Fruit fly (Drosophila melanogaster) whole organism, wandering third instar larva: ENCODE data around the gene Pdi.

Experiments
- Dfd ChIP-seq: fragments of >200 bp; optimal IDR thresholded peaks from 2 replicates; lab custom pipeline; 2017; ENCODE audit warnings: missing biosample characterization, missing genetic modification characterization
- Dif ChIP-seq: fragments of 200-275, 200-300 bp; sonication (Bioruptor generic); optimal IDR thresholded peaks from 2 replicates; lab custom pipeline; 2018; ENCODE audit warnings: missing biosample characterization, missing genetic modification characterization; ENCODE audit not compliant: partially characterized antibody
- GATAd ChIP-seq: sonication (Bioruptor generic); optimal IDR thresholded peaks from 2 replicates; lab custom pipeline; 2016; ENCODE audit warnings: missing biosample characterization, missing genetic modification characterization
- Mio ChIP-seq: sonication (Bioruptor generic); optimal IDR thresholded peaks from 2 replicates; lab custom pipeline; 2016; ENCODE audit warnings: missing biosample characterization, missing genetic modification characterization
- Rel ChIP-seq, 2 experiments: fragments of 200-800 bp; sonication (Bioruptor generic) in 1 of 2; optimal IDR thresholded peaks; 2 replicates in 1 of 2; 3 replicates in 1 of 2; lab custom pipeline; 2016 to 2019; ENCODE audit warnings: mild to moderate bottlenecking in 2 of 2, missing biosample characterization in 2 of 2, missing genetic modification characterization in 2 of 2, moderate library complexity in 1 of 2
- br ChIP-seq: fragments of 200-800 bp; sonication (Bioruptor generic); optimal IDR thresholded peaks from 2 replicates; lab custom pipeline; 2016; ENCODE audit warnings: missing biosample characterization, missing genetic modification characterization
- dl ChIP-seq, 2 experiments: fragments of 175-275, 200-275 bp in 1 of 2; fragments of 200-275 bp in 1 of 2; sonication (Bioruptor generic); optimal IDR thresholded peaks; lab custom pipeline; 2018; ENCODE audit warnings: mild to moderate bottlenecking in 2 of 2, missing biosample characterization in 2 of 2, missing genetic modification characterization in 2 of 2, moderate library complexity in 2 of 2; ENCODE audit not compliant: partially characterized antibody in 2 of 2, insufficient read depth in 1 of 2
- pan ChIP-seq: fragments of >200 bp; optimal IDR thresholded peaks from 2 replicates; lab custom pipeline; 2017
- psq ChIP-seq: fragments of 200-800 bp; sonication (Bioruptor generic); optimal IDR thresholded peaks from 3 replicates; lab custom pipeline; 2017; ENCODE audit warnings: missing biosample characterization, mild to moderate bottlenecking, missing genetic modification characterization, moderate library complexity
- sv ChIP-seq: fragments of 200-800 bp; sonication (Bioruptor generic); optimal IDR thresholded peaks from 3 replicates; lab custom pipeline; 2016; ENCODE audit warnings: missing biosample characterization, missing genetic modification characterization
- usp ChIP-seq: fragments of >200 bp; optimal IDR thresholded peaks from 2 replicates; lab custom pipeline; 2017; ENCODE audit warnings: missing biosample characterization, missing genetic modification characterization
- woc ChIP-seq: sonication (Bioruptor generic); optimal IDR thresholded peaks from 2 replicates; lab custom pipeline; 2016; ENCODE audit warnings: missing biosample characterization, mild to moderate bottlenecking, missing genetic modification characterization

- no peak for TF ChIP-seq sv (GFP tag; lab: Kevin White, UChicago)
- TF ChIP-seq psq (GFP tag; lab: Kevin White, UChicago): no peak
- no peak for TF ChIP-seq GATAd (GFP tag; lab: Kevin White, UChicago)
- no peak for TF ChIP-seq Dfd (GFP tag; lab: Kevin White, UChicago)
- TF ChIP-seq Dif (GFP tag; lab: Kevin White, UChicago): no peak
- no peak for TF ChIP-seq pan (lab: Kevin White, UChicago)
- TF ChIP-seq br: no peak
- TF ChIP-seq usp: no peak
- no peak for TF ChIP-seq Mio (GFP tag; lab: Kevin White, UChicago)
- TF ChIP-seq woc: no peak
- no peak for TF ChIP-seq Rel (GFP tag; optimal IDR thresholded peaks at IDR 0.05; lab: Kevin White, UChicago)
- no peak for TF ChIP-seq Rel (tag; optimal IDR thresholded peaks at IDR 0.05; lab: Kevin White, UChicago)
- no peak for TF ChIP-seq dl (GFP tag; optimal IDR thresholded peaks at IDR 0.05; lab: Kevin White, UChicago; ENCODE audit: insufficient read depth in 1 of 2, partially characterized antibody in 2 of 2)
These were observed 34.1 kb downstream of the Pdi start for dm6 chr3L:15108524-15108923.
